Fruit fly (Drosophila melanogaster) whole organism, embryonic: ENCODE data around the gene CG16978.

Source experiments
- Aef1 ChIP-seq: fragments of 200-800 bp; sonication (Bioruptor generic); IDR thresholded peaks from 3 replicates; pipeline ENCODE4 v1.3.6; 2022; ENCODE audit warnings: missing biosample characterization, missing genetic modification characterization
- Atf6 ChIP-seq: fragments of 200-800 bp; sonication (Bioruptor generic); IDR thresholded peaks from 2 replicates; pipeline ENCODE4 v1.3.6; 2022; ENCODE audit warnings: missing biosample characterization, missing genetic modification characterization
- BtbVII ChIP-seq: fragments of 200-800 bp; sonication (Bioruptor generic); optimal IDR thresholded peaks from 3 replicates; lab custom pipeline; 2017; ENCODE audit warnings: missing biosample characterization, mild to moderate bottlenecking, missing genetic modification characterization
- CG10543 ChIP-seq: fragments of 200-800 bp; sonication (Bioruptor generic); optimal IDR thresholded peaks from 3 replicates; lab custom pipeline; 2017; ENCODE audit warnings: missing biosample characterization, mild to moderate bottlenecking, missing genetic modification characterization, moderate library complexity
- CG10979 ChIP-seq: fragments of 200-800 bp; sonication (Bioruptor generic); optimal IDR thresholded peaks from 2 replicates; lab custom pipeline; 2018; ENCODE audit warnings: missing biosample characterization, mild to moderate bottlenecking, missing genetic modification characterization, moderate library complexity
- CG11093 ChIP-seq: fragments of 200-800 bp; sonication (Bioruptor generic); IDR thresholded peaks from 3 replicates; pipeline ENCODE4 v1.3.6; 2022; ENCODE audit warnings: missing biosample characterization, missing genetic modification characterization
- CG11560 ChIP-seq: fragments of 200-800 bp; sonication (Bioruptor generic); IDR thresholded peaks from 3 replicates; pipeline ENCODE4 v1.3.6; 2022; ENCODE audit warnings: missing biosample characterization, missing genetic modification characterization
- CG11695 ChIP-seq: fragments of 200-800 bp; sonication (Bioruptor generic); IDR thresholded peaks from 3 replicates; pipeline ENCODE4 v1.3.6; 2022; ENCODE audit warnings: missing biosample characterization, missing genetic modification characterization
- CG12104 ChIP-seq: fragments of 200-800 bp; sonication (Bioruptor generic); optimal IDR thresholded peaks from 3 replicates; lab custom pipeline; 2016; ENCODE audit warnings: missing biosample characterization, missing genetic modification characterization
- CG12391 ChIP-seq: fragments of 200-800 bp; sonication (Bioruptor generic); optimal IDR thresholded peaks from 3 replicates; lab custom pipeline; 2018; ENCODE audit warnings: missing biosample characterization, mild to moderate bottlenecking, missing genetic modification characterization, moderate library complexity
- CG13775 ChIP-seq: fragments of 200-800 bp; sonication (Bioruptor generic); optimal IDR thresholded peaks from 3 replicates; lab custom pipeline; 2017; ENCODE audit warnings: missing biosample characterization, mild to moderate bottlenecking, missing genetic modification characterization
- CG1603 ChIP-seq: fragments of 200-800 bp; sonication (Bioruptor generic); optimal IDR thresholded peaks from 2 replicates; lab custom pipeline; 2019; ENCODE audit warnings: missing biosample characterization, mild to moderate bottlenecking, missing genetic modification characterization, moderate library complexity
- CG2875 ChIP-seq: fragments of 200-800 bp; sonication (Bioruptor generic); optimal IDR thresholded peaks from 2 replicates; lab custom pipeline; 2017; ENCODE audit warnings: missing biosample characterization, mild to moderate bottlenecking, missing genetic modification characterization, missing genetic modification reagents
- CG32767 ChIP-seq: fragments of 200-800 bp; sonication (Bioruptor generic); IDR thresholded peaks from 2 replicates; pipeline ENCODE4 v1.3.6; 2022; ENCODE audit warnings: missing biosample characterization, missing genetic modification characterization
- CG34376 ChIP-seq: fragments of 200-800 bp; sonication (Bioruptor generic); optimal IDR thresholded peaks from 2 replicates; lab custom pipeline; 2018; ENCODE audit warnings: missing biosample characterization, mild to moderate bottlenecking, missing genetic modification characterization
- CG34422 ChIP-seq: fragments of 200-800 bp; sonication (Bioruptor generic); IDR thresholded peaks from 3 replicates; pipeline ENCODE4 v1.3.6; 2022; ENCODE audit warnings: missing biosample characterization, missing genetic modification characterization
- CG3995 ChIP-seq: fragments of 200-800 bp; sonication (Bioruptor generic); optimal IDR thresholded peaks from 3 replicates; lab custom pipeline; 2016; ENCODE audit warnings: missing biosample characterization, missing genetic modification characterization
- CG6689 ChIP-seq: fragments of 200-800 bp; sonication (Bioruptor generic); IDR thresholded peaks from 2 replicates; pipeline ENCODE4 v1.3.6; 2022; ENCODE audit warnings: missing biosample characterization, missing genetic modification characterization
- CG7357 ChIP-seq: fragments of 200-800 bp; sonication (Bioruptor generic); IDR thresholded peaks from 3 replicates; pipeline ENCODE4 v1.3.6; 2022; ENCODE audit warnings: missing biosample characterization, missing genetic modification characterization
- CG7963 ChIP-seq: fragments of 200-800 bp; sonication (Bioruptor generic); IDR thresholded peaks from 3 replicates; pipeline ENCODE4 v1.3.6; 2022; ENCODE audit warnings: missing biosample characterization, missing genetic modification characterization; ENCODE audit not compliant: partially characterized antibody
- CG7987 ChIP-seq: fragments of 200-800 bp; sonication (Bioruptor generic); optimal IDR thresholded peaks from 2 replicates; lab custom pipeline; 2018; ENCODE audit warnings: missing biosample characterization, mild to moderate bottlenecking, missing genetic modification characterization, moderate library complexity
- CG8478 ChIP-seq: fragments of >200 bp; optimal IDR thresholded peaks from 2 replicates; lab custom pipeline; 2018
- CrebB ChIP-seq: fragments of 200-800 bp; sonication (Bioruptor generic); optimal IDR thresholded peaks from 3 replicates; lab custom pipeline; 2018; ENCODE audit warnings: missing biosample characterization, mild to moderate bottlenecking, missing genetic modification characterization
- D19A ChIP-seq: fragments of 200-800 bp; optimal IDR thresholded peaks from 3 replicates; lab custom pipeline; 2019; ENCODE audit warnings: missing biosample characterization, mild to moderate bottlenecking, missing genetic modification characterization, moderate library complexity
- Dbx ChIP-seq: fragments of 200-800 bp; sonication (Bioruptor generic); IDR thresholded peaks from 3 replicates; pipeline ENCODE4 v1.3.6; 2022; ENCODE audit warnings: missing biosample characterization, missing genetic modification characterization
- Dip2 ChIP-seq: fragments of 200-800 bp; sonication (Bioruptor generic); IDR thresholded peaks from 2 replicates; pipeline ENCODE4 v1.3.6; 2022; ENCODE audit warnings: missing biosample characterization, missing genetic modification characterization
- Elba2 ChIP-seq: fragments of 200-800 bp; sonication (Bioruptor generic); optimal IDR thresholded peaks from 3 replicates; lab custom pipeline; 2016; ENCODE audit warnings: missing biosample characterization, missing genetic modification characterization
- Fer1 ChIP-seq: fragments of 200-800 bp; sonication (Bioruptor generic); optimal IDR thresholded peaks from 2 replicates; lab custom pipeline; 2017; ENCODE audit warnings: missing biosample characterization, mild to moderate bottlenecking, missing genetic modification characterization
- HLH3B ChIP-seq: fragments of 200-800 bp; sonication (Bioruptor generic); IDR thresholded peaks from 2 replicates; pipeline ENCODE4 v1.3.6; 2022; ENCODE audit warnings: missing biosample characterization, missing genetic modification characterization
- Hand ChIP-seq: fragments of 200-800 bp; sonication (Bioruptor generic); optimal IDR thresholded peaks from 2 replicates; lab custom pipeline; 2017; ENCODE audit warnings: mild to moderate bottlenecking, missing biosample characterization, missing genetic modification reagents, missing genetic modification characterization
- HmgZ ChIP-seq: fragments of 200-800 bp; sonication (Bioruptor generic); optimal IDR thresholded peaks from 2 replicates; lab custom pipeline; 2018; ENCODE audit warnings: missing biosample characterization, mild to moderate bottlenecking, missing genetic modification characterization
- Hmr ChIP-seq: fragments of 200-800 bp; sonication (Bioruptor generic); optimal IDR thresholded peaks from 3 replicates; lab custom pipeline; 2017; ENCODE audit warnings: mild to moderate bottlenecking, missing biosample characterization, missing genetic modification reagents, missing genetic modification characterization
- Med ChIP-seq: fragments of 200-800 bp; sonication (Bioruptor generic); peaks from one replicate; lab custom pipeline; 2016; ENCODE audit warnings: missing biosample characterization, missing genetic modification characterization, mild to moderate bottlenecking, inconsistent platforms, moderate library complexity
- Opbp ChIP-seq: fragments of 200-800 bp; sonication (Bioruptor generic); IDR thresholded peaks from 3 replicates; pipeline ENCODE4 v1.3.6; 2022; ENCODE audit warnings: missing biosample characterization, missing genetic modification characterization; ENCODE audit not compliant: partially characterized antibody
- Pdp1 ChIP-seq, 2 experiments: fragments of 200-800 bp; sonication (Bioruptor generic); optimal IDR thresholded peaks; 3 replicates each; lab custom pipeline; 2016; ENCODE audit warnings: missing biosample characterization in 2 of 2, missing genetic modification characterization in 2 of 2, mild to moderate bottlenecking in 1 of 2, moderate library complexity in 1 of 2
- ci ChIP-seq: fragments of 200-800 bp; sonication (Bioruptor generic); IDR thresholded peaks from 3 replicates; pipeline ENCODE4 v1.3.6; 2022; ENCODE audit warnings: missing biosample characterization, missing genetic modification characterization
- dati ChIP-seq: fragments of 200-800 bp; sonication (Bioruptor generic); IDR thresholded peaks from 2 replicates; pipeline ENCODE4 v1.3.6; 2022; ENCODE audit warnings: missing biosample characterization, missing genetic modification characterization
- exex ChIP-seq: fragments of 200-800 bp; sonication (Bioruptor generic); optimal IDR thresholded peaks from 4 replicates; lab custom pipeline; 2018; ENCODE audit warnings: missing biosample characterization, mild to moderate bottlenecking, missing genetic modification characterization, moderate library complexity
- lab ChIP-seq: fragments of 200-800 bp; sonication (Bioruptor generic); optimal IDR thresholded peaks from 3 replicates; lab custom pipeline; 2017; ENCODE audit warnings: missing biosample characterization, missing genetic modification characterization, mild to moderate bottlenecking, moderate library complexity, missing genetic modification reagents
- lbe ChIP-seq: fragments of 200-800 bp; sonication (Bioruptor generic); optimal IDR thresholded peaks from 2 replicates; lab custom pipeline; 2016; ENCODE audit warnings: missing biosample characterization, mild to moderate bottlenecking, missing genetic modification characterization
- nmo ChIP-seq: fragments of 200-800 bp; sonication (Bioruptor generic); optimal IDR thresholded peaks from 2 replicates; lab custom pipeline; 2018; ENCODE audit warnings: missing biosample characterization, mild to moderate bottlenecking, missing genetic modification characterization, moderate library complexity
- pb ChIP-seq: fragments of 200-800 bp; sonication (Bioruptor generic); optimal IDR thresholded peaks from 3 replicates; lab custom pipeline; 2016; ENCODE audit warnings: missing biosample characterization, missing genetic modification characterization
- rib ChIP-seq: fragments of 200-800 bp; sonication (Bioruptor generic); IDR thresholded peaks from 2 replicates; pipeline ENCODE4 v1.3.6; 2022; ENCODE audit warnings: missing biosample characterization, missing genetic modification characterization
- sens ChIP-seq: fragments of 200-800 bp; sonication (Bioruptor generic); peaks from one replicate; lab custom pipeline; 2016; ENCODE audit warnings: missing biosample characterization, missing genetic modification characterization
- tio ChIP-seq: fragments of 200-800 bp; sonication (Bioruptor generic); optimal IDR thresholded peaks from 2 replicates; lab custom pipeline; 2017; ENCODE audit warnings: missing biosample characterization, missing genetic modification characterization, inconsistent platforms
- tx ChIP-seq: fragments of 200-800 bp; sonication (Bioruptor generic); optimal IDR thresholded peaks from 2 replicates; lab custom pipeline; 2016; ENCODE audit warnings: missing biosample characterization, missing genetic modification characterization
- vvl ChIP-seq: fragments of 200-800 bp; sonication (Bioruptor generic); IDR thresholded peaks from 2 replicates; pipeline ENCODE4 v1.3.6; 2022; ENCODE audit warnings: missing biosample characterization, missing genetic modification characterization
- zen2 ChIP-seq: fragments of 200-800 bp; sonication (Bioruptor generic); IDR thresholded peaks from 3 replicates; pipeline ENCODE4 v1.3.6; 2022; ENCODE audit warnings: missing biosample characterization, missing genetic modification characterization; ENCODE audit not compliant: partially characterized antibody
- zfh1 ChIP-seq: fragments of 200-800 bp; sonication (Bioruptor generic); IDR thresholded peaks from 3 replicates; pipeline ENCODE4 v1.3.6; 2022; ENCODE audit warnings: missing biosample characterization, missing genetic modification characterization

Gene CG16978

dm6 chr2L:13191052-13191678, 47.7 kb upstream of the CG16978 start (continued):
- TF ChIP-seq CG13775 (GFP tag; lab: Kevin White, UChicago) (no peak), vvl (peak; percentile 29; the same call in 1 of the 2 replicates), CG11560 (tag; lab: Robert Waterston, UW) (no peak), CG32767 (GFP tag; lab: Robert Waterston, UW) (peak; percentile 34; the same call in 1 of the 2 replicates), Dip2 (GFP tag; lab: Robert Waterston, UW) (no peak), CG3995 (no peak), CG8478 (lab: Kevin White, UChicago) (peak; percentile 79), CG1603 (tag; lab: Kevin White, UChicago) (no peak), CG11093 (GFP tag; lab: Robert Waterston, UW) (no peak), D19A (tag; lab: Kevin White, UChicago) (no peak), CG34422 (GFP tag; lab: Robert Waterston, UW) (0 out of 3 replicates have a peak, but pooled peaks have one; percentile 45), zfh1 (GFP tag; lab: Robert Waterston, UW) (no peak), CG12391 (tag; lab: Kevin White, UChicago) (no peak), Elba2 (GFP tag; lab: Kevin White, UChicago) (peak; percentile 15), pb (GFP tag; lab: Kevin White, UChicago) (no peak)

dm6 chr2L:13190534-13190933, 47.1 kb upstream of the CG16978 start:
- TF ChIP-seq CrebB (tag; lab: Kevin White, UChicago), result peak; percentile 27
- no peak for TF ChIP-seq zen2
- no peak for TF ChIP-seq nmo (GFP tag; lab: Kevin White, UChicago)
- TF ChIP-seq CG7357 (GFP tag; lab: Robert Waterston, UW), result no peak
- no peak for TF ChIP-seq tx
- TF ChIP-seq ci, result no peak
- TF ChIP-seq CG34376 (GFP tag; lab: Kevin White, UChicago), result peak; percentile 91
- TF ChIP-seq CG7963 (GFP tag; lab: Robert Waterston, UW), result no peak
- peak; percentile 62 for TF ChIP-seq Med (GFP tag; lab: Kevin White, UChicago)
- peak; percentile 43; the same call in 1 of the 2 replicates for TF ChIP-seq Atf6
- TF ChIP-seq CG12104, result no peak
- no peak for TF ChIP-seq dati (GFP tag; lab: Robert Waterston, UW)
- no peak for TF ChIP-seq CG12391 (tag; lab: Kevin White, UChicago)
- no peak for TF ChIP-seq Opbp
- TF ChIP-seq CG10979 (tag; lab: Kevin White, UChicago), result no peak
- TF ChIP-seq Dbx (GFP tag; lab: Robert Waterston, UW), result 0 out of 3 replicates have a peak, but pooled peaks have one; percentile 37
- peak; percentile 25 for TF ChIP-seq Fer1 (GFP tag; lab: Kevin White, UChicago)
- TF ChIP-seq rib (GFP tag; lab: Robert Waterston, UW), result peak; percentile 76; the same call in 1 of the 2 replicates
- TF ChIP-seq Hmr (GFP tag; lab: Kevin White, UChicago), result peak; percentile 32
- no peak for TF ChIP-seq CG11695 (GFP tag; lab: Robert Waterston, UW)
- TF ChIP-seq HmgZ (tag; lab: Kevin White, UChicago), result peak; percentile 9
- peak; percentile 11 for TF ChIP-seq sens (GFP tag; lab: Kevin White, UChicago)
- no peak for TF ChIP-seq HLH3B (GFP tag; lab: Robert Waterston, UW)
- peak; percentile 87 for TF ChIP-seq exex (tag; lab: Kevin White, UChicago)
- peak in 1 of 2 experiments; percentile 86 for TF ChIP-seq Pdp1 (GFP tag; optimal IDR thresholded peaks at IDR 0.05; lab: Kevin White, UChicago)
- TF ChIP-seq CG10543 (GFP tag; lab: Kevin White, UChicago), result peak; percentile 59
- no peak for TF ChIP-seq CG2875
- TF ChIP-seq CG7987 (GFP tag; lab: Kevin White, UChicago), result peak; percentile 12
- TF ChIP-seq BtbVII (GFP tag; lab: Kevin White, UChicago), result peak; percentile 17
- TF ChIP-seq tio (GFP tag; lab: Kevin White, UChicago), result no peak
- no peak for TF ChIP-seq CG6689
- peak; percentile 90 for TF ChIP-seq lab (GFP tag; lab: Kevin White, UChicago)
- peak; percentile 10 for TF ChIP-seq Hand (GFP tag; lab: Kevin White, UChicago)
- TF ChIP-seq Aef1 (GFP tag; lab: Robert Waterston, UW), result no peak
- peak; percentile 2 for TF ChIP-seq lbe (GFP tag; lab: Kevin White, UChicago)
